Worm (Caenorhabditis elegans) whole organism, late embryonic: ENCODE results near the gene ZK1290.14.

Experiments
- ceh-9 ChIP-seq: sonication (generic microtip); optimal IDR thresholded peaks from 2 replicates; lab custom pipeline; 2016; ENCODE audit warnings: mild to moderate bottlenecking, missing genetic modification characterization, inconsistent platforms, missing compliant biosample characterization
- pha-4 ChIP-seq: fragments of 150-350 bp; optimal IDR thresholded peaks from 2 replicates; lab custom pipeline; 2018; ENCODE audit warnings: missing biosample characterization, missing genetic modification reagents, missing genetic modification characterization

ce11 chrII:7547269-7547668 is 8.1 kb downstream of the ZK1290.14 start:
- no peak for TF ChIP-seq pha-4 (tag; lab: Kevin White, UChicago)
- TF ChIP-seq ceh-9 (tag; lab: Kevin White, UChicago) = no peak
